Worm (Caenorhabditis elegans) whole organism, mixed stage, embryonic: ENCODE results near the gene clec-182.
A peak's percentile ranks its signal among the peaks of the same experiment; 100 is the strongest.

Source experiments
- M03D4.4 ChIP-seq: sonication (generic microtip); optimal IDR thresholded peaks from 2 replicates; lab custom pipeline; 2017; ENCODE audit warnings: mild to moderate bottlenecking, missing genetic modification characterization, missing compliant biosample characterization
- bed-3 ChIP-seq: fragments of 200-800 bp; sonication (Bioruptor generic); optimal IDR thresholded peaks from 3 replicates; lab custom pipeline; 2018; ENCODE audit warnings: mild to moderate bottlenecking, missing genetic modification characterization, moderate library complexity, missing compliant biosample characterization
- blmp-1 ChIP-seq: fragments of 150-350 bp; optimal IDR thresholded peaks from 2 replicates; lab custom pipeline; 2014; ENCODE audit warnings: missing biosample characterization, missing genetic modification characterization
- ceh-39 ChIP-seq: fragments of 150-350 bp; optimal IDR thresholded peaks from 2 replicates; lab custom pipeline; 2014; ENCODE audit warnings: missing biosample characterization, missing genetic modification characterization
- ceh-43 ChIP-seq: fragments of 200-800 bp; sonication (Bioruptor generic); optimal IDR thresholded peaks from 2 replicates; lab custom pipeline; 2018; ENCODE audit warnings: mild to moderate bottlenecking, missing genetic modification characterization, moderate library complexity, missing compliant biosample characterization
- ceh-83 ChIP-seq: fragments of 200-800 bp; sonication (Bioruptor generic); optimal IDR thresholded peaks from 2 replicates; lab custom pipeline; 2018; ENCODE audit warnings: mild to moderate bottlenecking, missing genetic modification characterization, missing compliant biosample characterization
- ces-1 ChIP-seq: fragments of 150-350 bp; optimal IDR thresholded peaks from 2 replicates; lab custom pipeline; 2014; ENCODE audit warnings: missing biosample characterization, missing genetic modification reagents, missing genetic modification characterization
- cnd-1 ChIP-seq: fragments of 200-800 bp; sonication (Bioruptor generic); optimal IDR thresholded peaks from 2 replicates; lab custom pipeline; 2018; ENCODE audit warnings: mild to moderate bottlenecking, missing genetic modification characterization, missing compliant biosample characterization
- drap-1 ChIP-seq: fragments of 200-800 bp; sonication (Bioruptor generic); optimal IDR thresholded peaks from 3 replicates; lab custom pipeline; 2018; ENCODE audit warnings: mild to moderate bottlenecking, missing genetic modification characterization, missing compliant biosample characterization
- elt-1 ChIP-seq: sonication (generic microtip); optimal IDR thresholded peaks from 2 replicates; lab custom pipeline; 2017; ENCODE audit warnings: missing genetic modification characterization, mild to moderate bottlenecking, missing compliant biosample characterization, antibody characterized with exemption, moderate library complexity, borderline replicate concordance; ENCODE audit not compliant: insufficient read depth
- elt-3 ChIP-seq: fragments of 150-350 bp; optimal IDR thresholded peaks from 2 replicates; lab custom pipeline; 2014; ENCODE audit warnings: missing biosample characterization, missing genetic modification characterization
- flh-1 ChIP-seq: fragments of 200-800 bp; sonication (Bioruptor generic); optimal IDR thresholded peaks from 2 replicates; lab custom pipeline; 2018; ENCODE audit warnings: mild to moderate bottlenecking, missing genetic modification characterization, moderate library complexity, missing compliant biosample characterization
- ham-2 ChIP-seq: fragments of 200-800 bp; sonication (Bioruptor generic); optimal IDR thresholded peaks from 2 replicates; lab custom pipeline; 2018; ENCODE audit warnings: mild to moderate bottlenecking, missing genetic modification characterization, missing compliant biosample characterization
- hlh-1 ChIP-seq: fragments of 150-350 bp; optimal IDR thresholded peaks from 2 replicates; lab custom pipeline; 2014; ENCODE audit warnings: missing biosample characterization, missing genetic modification reagents, missing genetic modification characterization
- lin-13 ChIP-seq: fragments of 150-350 bp; optimal IDR thresholded peaks from 2 replicates; lab custom pipeline; 2014; ENCODE audit warnings: missing biosample characterization, missing genetic modification characterization
- lin-32 ChIP-seq: fragments of 200-800 bp; sonication (Bioruptor generic); optimal IDR thresholded peaks from 2 replicates; lab custom pipeline; 2018; ENCODE audit warnings: mild to moderate bottlenecking, missing genetic modification characterization, missing compliant biosample characterization
- lsy-2 ChIP-seq: fragments of 150-350 bp; optimal IDR thresholded peaks from 2 replicates; lab custom pipeline; 2014; ENCODE audit warnings: missing biosample characterization, missing genetic modification characterization
- mab-5 ChIP-seq: fragments of 150-350 bp; optimal IDR thresholded peaks from 2 replicates; lab custom pipeline; 2014; ENCODE audit warnings: missing biosample characterization, missing genetic modification characterization
- mep-1 ChIP-seq: fragments of 150-350 bp; optimal IDR thresholded peaks from 2 replicates; lab custom pipeline; 2017; ENCODE audit warnings: missing biosample characterization, missing genetic modification reagents, missing genetic modification characterization, inconsistent platforms
- mls-2 ChIP-seq: sonication (generic microtip); optimal IDR thresholded peaks from 2 replicates; lab custom pipeline; 2016; ENCODE audit warnings: mild to moderate bottlenecking, missing genetic modification characterization, moderate library complexity, missing compliant biosample characterization
- nhr-12 ChIP-seq: fragments of 150-350 bp; optimal IDR thresholded peaks from 2 replicates; lab custom pipeline; 2014; ENCODE audit warnings: missing biosample characterization, missing genetic modification characterization
- nhr-2 ChIP-seq: fragments of 150-350 bp; optimal IDR thresholded peaks from 2 replicates; lab custom pipeline; 2014; ENCODE audit warnings: missing biosample characterization, missing genetic modification characterization
- nhr-237 ChIP-seq: fragments of 150-350 bp; optimal IDR thresholded peaks from 2 replicates; lab custom pipeline; 2014; ENCODE audit warnings: missing biosample characterization, missing genetic modification characterization
- nhr-28 ChIP-seq: fragments of 150-350 bp; optimal IDR thresholded peaks from 2 replicates; lab custom pipeline; 2014; ENCODE audit warnings: missing biosample characterization, missing genetic modification characterization
- nhr-76 ChIP-seq: sonication (generic microtip); optimal IDR thresholded peaks from 2 replicates; lab custom pipeline; 2017; ENCODE audit warnings: missing biosample characterization, missing genetic modification characterization
- pha-4 ChIP-seq: fragments of 150-350 bp; optimal IDR thresholded peaks from 2 replicates; lab custom pipeline; 2018; ENCODE audit warnings: missing biosample characterization, missing genetic modification reagents, missing genetic modification characterization
- sem-2 ChIP-seq: fragments of 200-800 bp; sonication (Bioruptor generic); optimal IDR thresholded peaks from 2 replicates; lab custom pipeline; 2018; ENCODE audit warnings: mild to moderate bottlenecking, missing genetic modification characterization, missing compliant biosample characterization
- snpc-4 ChIP-seq: fragments of 150-350 bp; optimal IDR thresholded peaks from 2 replicates; lab custom pipeline; 2014; ENCODE audit warnings: missing biosample characterization, missing genetic modification characterization
- sptf-1 ChIP-seq: sonication (generic microtip); optimal IDR thresholded peaks from 2 replicates; lab custom pipeline; 2017; ENCODE audit warnings: mild to moderate bottlenecking, missing genetic modification characterization, moderate library complexity, missing compliant biosample characterization
- tbx-8 ChIP-seq: fragments of 200-800 bp; sonication (Bioruptor generic); optimal IDR thresholded peaks from 2 replicates; lab custom pipeline; 2018; ENCODE audit warnings: mild to moderate bottlenecking, missing genetic modification characterization, moderate library complexity, missing compliant biosample characterization
- unc-120 ChIP-seq: sonication (generic microtip); optimal IDR thresholded peaks from 2 replicates; lab custom pipeline; 2017; ENCODE audit warnings: missing genetic modification characterization, missing compliant biosample characterization; ENCODE audit not compliant: poor library complexity, severe bottlenecking
- unc-39 ChIP-seq: fragments of 150-350 bp; optimal IDR thresholded peaks from 2 replicates; lab custom pipeline; 2014; ENCODE audit warnings: missing biosample characterization, missing genetic modification characterization
- unc-62 ChIP-seq: fragments of 150-350 bp; optimal IDR thresholded peaks from 2 replicates; lab custom pipeline; 2014; ENCODE audit warnings: missing biosample characterization, missing genetic modification reagents, missing genetic modification characterization
- zip-8 ChIP-seq: fragments of 150-350 bp; optimal IDR thresholded peaks from 2 replicates; lab custom pipeline; 2014; ENCODE audit warnings: missing biosample characterization, missing genetic modification characterization
- ztf-11 ChIP-seq: fragments of 150-350 bp; optimal IDR thresholded peaks from 2 replicates; lab custom pipeline; 2014; ENCODE audit warnings: missing biosample characterization, missing genetic modification characterization

The clec-182 gene

DNA sequence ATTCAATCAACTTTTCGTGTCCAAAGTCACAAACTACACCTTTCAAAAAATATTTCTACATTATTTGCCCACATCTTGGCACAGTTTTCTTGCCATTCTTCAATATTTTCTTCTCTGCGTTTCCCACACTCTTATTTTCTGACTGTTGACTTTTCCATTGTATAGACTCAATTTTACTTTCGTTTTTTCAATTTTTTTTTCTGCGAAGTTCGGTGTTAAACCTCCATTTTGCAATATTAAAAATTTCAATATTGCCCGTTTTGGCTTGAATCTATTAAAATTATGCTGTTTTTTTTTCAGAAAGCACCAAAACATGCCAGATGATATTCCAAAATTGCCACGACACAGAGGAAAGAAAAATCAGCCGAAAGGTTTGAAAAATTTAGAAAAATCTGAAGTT lies 33.6 kb downstream of the clec-182 start, which contains the start of gene cdc-50.B:
TSS of gene cdc-50.B (plus strand) at position 301 of the 400 bp plus-strand sequence.
- TF ChIP-seq snpc-4 (tag; lab: Kevin White, UChicago) (no peak), drap-1 (GFP tag; lab: Kevin White, UChicago) (no peak), ztf-11 (tag; lab: Kevin White, UChicago) (no peak), M03D4.4 (tag; lab: Kevin White, UChicago) (no peak), ceh-43 (GFP tag; lab: Kevin White, UChicago) (no peak), unc-62 (no peak), mab-5 (tag; lab: Kevin White, UChicago) (no peak), mep-1 (tag; lab: Kevin White, UChicago) (no peak), unc-39 (no peak), lsy-2 (no peak), lin-32 (GFP tag; lab: Kevin White, UChicago) (no peak), mls-2 (tag; lab: Kevin White, UChicago) (no peak), nhr-12 (no peak), ceh-83 (no peak), ces-1 (GFP tag; lab: Kevin White, UChicago) (no peak), ceh-39 (tag; lab: Kevin White, UChicago) (no peak), zip-8 (no peak), ham-2 (GFP tag; lab: Kevin White, UChicago) (no peak)

DNA sequence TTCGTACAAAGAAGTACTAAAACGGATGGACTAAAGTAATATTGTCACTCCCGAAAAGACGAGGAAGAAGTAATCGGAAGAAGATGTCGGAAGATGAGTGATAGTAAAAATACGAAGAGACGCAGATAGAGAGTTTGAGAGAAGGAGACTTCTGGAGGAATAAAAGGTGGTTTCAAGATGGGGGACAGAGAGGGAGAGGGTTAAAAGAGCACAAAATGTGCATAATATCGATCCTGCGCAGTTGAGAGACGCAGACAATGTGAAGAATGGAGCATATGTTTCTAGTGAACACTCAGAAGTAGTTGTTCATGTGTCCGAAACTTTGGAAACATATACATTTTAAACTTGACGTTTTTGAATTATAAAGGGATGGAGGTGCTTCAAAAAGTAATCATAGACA lies 35.7 kb downstream of the clec-182 start:
- TF ChIP-seq mls-2 (tag; lab: Kevin White, UChicago), result no peak
- no peak for TF ChIP-seq cnd-1
- TF ChIP-seq snpc-4 (tag; lab: Kevin White, UChicago), result no peak
- TF ChIP-seq lsy-2, result peak; percentile 32
- TF ChIP-seq ceh-83, result no peak
- TF ChIP-seq elt-1, result no peak
- no peak for TF ChIP-seq sem-2 (GFP tag; lab: Kevin White, UChicago)
- no peak for TF ChIP-seq nhr-28 (tag; lab: Kevin White, UChicago)
- TF ChIP-seq ceh-43 (GFP tag; lab: Kevin White, UChicago), result no peak
- TF ChIP-seq tbx-8 (GFP tag; lab: Kevin White, UChicago), result no peak
- no peak for TF ChIP-seq lin-13 (tag; lab: Kevin White, UChicago)
- peak; percentile 39 for TF ChIP-seq mep-1 (tag; lab: Kevin White, UChicago)
- TF ChIP-seq unc-62, result peak; percentile 61
- TF ChIP-seq lin-32 (GFP tag; lab: Kevin White, UChicago), result no peak
- no peak for TF ChIP-seq nhr-237
- TF ChIP-seq unc-120 (tag; lab: Kevin White, UChicago), result peak; percentile 56
- no peak for TF ChIP-seq mab-5 (tag; lab: Kevin White, UChicago)
- TF ChIP-seq zip-8, result no peak
- TF ChIP-seq elt-3 (tag; lab: Kevin White, UChicago), result no peak
- TF ChIP-seq sptf-1 (tag; lab: Kevin White, UChicago), result no peak
- TF ChIP-seq nhr-12, result no peak
- no peak for TF ChIP-seq nhr-76 (tag; lab: Kevin White, UChicago)
- TF ChIP-seq ham-2 (GFP tag; lab: Kevin White, UChicago), result no peak
- TF ChIP-seq ces-1 (GFP tag; lab: Kevin White, UChicago), result peak; percentile 94
- no peak for TF ChIP-seq drap-1 (GFP tag; lab: Kevin White, UChicago)
- no peak for TF ChIP-seq blmp-1 (tag; lab: Kevin White, UChicago)
- TF ChIP-seq hlh-1 (tag; lab: Kevin White, UChicago), result peak; percentile 88
- TF ChIP-seq unc-39, result no peak
- no peak for TF ChIP-seq flh-1 (GFP tag; lab: Kevin White, UChicago)
- no peak for TF ChIP-seq bed-3 (GFP tag; lab: Kevin White, UChicago)
- TF ChIP-seq M03D4.4 (tag; lab: Kevin White, UChicago), result no peak
- no peak for TF ChIP-seq pha-4 (tag; lab: Kevin White, UChicago)
- peak; percentile 72 for TF ChIP-seq ceh-39 (tag; lab: Kevin White, UChicago)
- TF ChIP-seq ztf-11 (tag; lab: Kevin White, UChicago), result no peak
- no peak for TF ChIP-seq nhr-2 (tag; lab: Kevin White, UChicago)
- TF ChIP-seq, all 35 proteins: peak for 7

DNA sequence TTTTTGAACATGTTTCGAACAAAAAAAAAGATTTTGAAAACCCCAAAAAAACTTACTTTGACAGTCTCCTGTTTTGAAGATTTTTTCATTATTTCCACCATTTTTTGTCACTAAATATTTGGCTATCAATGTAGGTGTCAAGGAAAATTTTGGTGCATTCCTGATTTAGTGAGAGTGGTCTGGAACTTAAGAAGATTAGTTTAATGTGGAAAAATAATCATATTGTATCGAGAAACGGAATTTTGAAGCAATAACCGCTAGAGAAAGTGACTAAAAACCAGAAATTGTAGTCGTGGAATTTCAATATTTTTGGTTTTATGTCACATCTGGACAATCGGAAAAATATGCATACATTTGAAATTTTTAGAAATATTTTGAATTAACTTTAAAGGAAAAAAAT lies 36.3 kb downstream of the clec-182 start, which contains the start of the genes F20C5.11 and klp-11:
TSS of gene F20C5.11 (minus strand) at position 101 of the 400 bp plus-strand sequence.
TSS of gene klp-11 (minus strand) at position 171 of the 400 bp plus-strand sequence.
- no peak for TF ChIP-seq lsy-2
- TF ChIP-seq unc-62, result no peak
- TF ChIP-seq zip-8, result no peak
- TF ChIP-seq ceh-43 (GFP tag; lab: Kevin White, UChicago), result no peak
- TF ChIP-seq ztf-11 (tag; lab: Kevin White, UChicago), result no peak
- no peak for TF ChIP-seq elt-1
- TF ChIP-seq snpc-4 (tag; lab: Kevin White, UChicago), result no peak
- no peak for TF ChIP-seq tbx-8 (GFP tag; lab: Kevin White, UChicago)
- TF ChIP-seq hlh-1 (tag; lab: Kevin White, UChicago), result no peak
- no peak for TF ChIP-seq M03D4.4 (tag; lab: Kevin White, UChicago)
- TF ChIP-seq bed-3 (GFP tag; lab: Kevin White, UChicago), result no peak
- no peak for TF ChIP-seq sem-2 (GFP tag; lab: Kevin White, UChicago)
